Worm (Caenorhabditis elegans): Measurements from ENCODE around the gene B0303.11.

B0303.11 gene

ce11 chrIII:8710310-8710709 lies at the start of gene B0303.11:
Gene B0303.11, minus strand, starts transcription at chrIII:8710410.
- TF ChIP-seq tbx-11 (GFP tag; IDR thresholded peaks at IDR 0.05) = no peak
- no peak for TF ChIP-seq hmg-4 (GFP tag; optimal IDR thresholded peaks at IDR 0.05)
- TF ChIP-seq ama-1 (optimal IDR thresholded peaks at IDR 0.05) = no peak
- no peak for TF ChIP-seq ceh-36 (tag; optimal IDR thresholded peaks at IDR 0.05)
- TF ChIP-seq ets-7 (tag; optimal IDR thresholded peaks at IDR 0.05) = no peak
- TF ChIP-seq sea-1 (GFP tag; conservative IDR thresholded peaks at IDR 0.05) = no peak
- TF ChIP-seq aly-1 (tag; optimal IDR thresholded peaks at IDR 0.05) = no peak
- TF ChIP-seq pes-1 (GFP tag; IDR thresholded peaks at IDR 0.05) = no peak
- TF ChIP-seq scrt-1 (GFP tag; IDR thresholded peaks at IDR 0.05) = no peak
- TF ChIP-seq tbx-37 (GFP tag; conservative IDR thresholded peaks at IDR 0.05) = no peak
- TF ChIP-seq ceh-13 (GFP tag; optimal IDR thresholded peaks at IDR 0.05) = no peak
- TF ChIP-seq flt-1 (GFP tag; IDR thresholded peaks at IDR 0.05) = no peak
- no peak for TF ChIP-seq hmbx-1 (tag; optimal IDR thresholded peaks at IDR 0.05)
- no peak for TF ChIP-seq hnd-1 (tag; optimal IDR thresholded peaks at IDR 0.05)
- TF ChIP-seq tra-4 (tag; optimal IDR thresholded peaks at IDR 0.05) = no peak
- TF ChIP-seq F13C5.2 (tag; optimal IDR thresholded peaks at IDR 0.05) = no peak
- no peak for TF ChIP-seq B0310.2 (tag; optimal IDR thresholded peaks at IDR 0.05)

ce11 chrIII:8754682-8755081 lies 44.5 kb upstream of the B0303.11 start, which contains the start of gene tomm-70:
Gene tomm-70, minus strand, starts transcription at chrIII:8754750.
- TF ChIP-seq ceh-13 (GFP tag; optimal IDR thresholded peaks at IDR 0.05) = no peak
- no peak for TF ChIP-seq hnd-1 (tag; optimal IDR thresholded peaks at IDR 0.05)

DNA sequence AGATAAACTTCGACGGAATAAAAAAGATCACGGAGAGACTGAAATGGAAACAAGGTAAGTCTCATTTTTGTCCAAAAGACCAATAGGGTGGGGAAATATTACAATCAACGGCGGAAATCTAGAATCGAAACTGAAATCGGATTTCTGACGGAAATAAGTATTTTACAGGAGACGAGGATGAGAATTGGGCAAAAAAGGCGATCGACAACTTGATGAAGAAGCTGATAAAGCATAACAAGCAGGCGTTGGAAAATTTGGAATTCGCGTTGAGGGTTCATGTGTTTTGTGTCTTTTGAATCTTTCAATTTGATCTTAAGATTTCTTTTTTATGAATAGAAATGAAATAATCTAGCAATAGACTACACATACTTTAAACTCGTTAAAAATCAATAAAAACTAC lies 40.4 kb upstream of the B0303.11 start, which contains the start of gene ugtp-1:
TSS of gene ugtp-1 (minus strand) at position 101 of the 400 bp plus-strand sequence.
- no peak for TF ChIP-seq hmbx-1 (tag; optimal IDR thresholded peaks at IDR 0.05)

DNA sequence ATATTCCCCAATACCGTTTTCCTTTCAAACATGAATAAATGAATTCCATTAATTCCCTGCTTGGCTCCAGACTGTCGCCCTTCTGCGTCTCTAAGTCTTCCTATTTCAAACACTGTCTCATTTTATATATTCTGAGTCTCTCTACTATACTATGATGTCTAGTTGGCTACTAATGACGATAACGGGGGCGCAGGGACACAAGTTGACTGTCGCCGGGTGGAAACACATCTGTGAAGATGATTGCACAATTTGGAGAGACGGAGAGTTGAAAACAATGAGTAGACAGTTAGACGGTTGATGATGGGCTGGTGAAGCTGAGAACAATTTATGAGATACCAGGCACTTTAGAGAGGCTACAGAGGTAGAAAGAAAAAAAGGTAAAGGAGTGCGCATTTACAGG lies 39.3 kb upstream of the B0303.11 start, which contains the start of gene sma-2:
TSS of gene sma-2 (plus strand) at position 194 of the 400 bp plus-strand sequence.
- TF ChIP-seq B0310.2 (tag; optimal IDR thresholded peaks at IDR 0.05) (no peak), ets-7 (tag; optimal IDR thresholded peaks at IDR 0.05) (no peak)

DNA sequence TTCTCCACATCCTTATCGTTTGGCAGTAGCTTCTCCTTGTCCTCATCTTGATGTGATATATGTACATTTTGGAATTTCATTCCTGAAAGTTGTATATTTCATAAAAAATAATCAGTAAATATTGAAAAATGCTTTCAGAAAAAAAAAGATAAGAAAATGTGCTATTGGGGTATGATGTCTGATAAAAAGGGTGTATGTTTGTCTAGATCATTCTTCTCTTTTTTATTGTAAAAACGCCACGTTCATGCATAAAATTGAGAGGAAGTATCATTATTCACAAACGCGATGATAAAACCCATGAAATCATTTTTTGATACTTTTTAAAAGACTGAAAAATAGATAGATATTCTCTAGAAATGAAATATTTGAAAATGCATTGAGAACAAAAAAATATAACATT lies 38.4 kb upstream of the B0303.11 start:
- TF ChIP-seq tbx-11 (GFP tag; IDR thresholded peaks at IDR 0.05) (no peak), ets-7 (tag; optimal IDR thresholded peaks at IDR 0.05) (no peak), tbx-37 (GFP tag; conservative IDR thresholded peaks at IDR 0.05) (no peak), scrt-1 (GFP tag; IDR thresholded peaks at IDR 0.05) (no peak), hnd-1 (tag; optimal IDR thresholded peaks at IDR 0.05) (no peak), aly-1 (tag; optimal IDR thresholded peaks at IDR 0.05) (no peak), hmbx-1 (tag; optimal IDR thresholded peaks at IDR 0.05) (no peak), pes-1 (GFP tag; IDR thresholded peaks at IDR 0.05) (no peak), ceh-13 (GFP tag; optimal IDR thresholded peaks at IDR 0.05) (no peak), B0310.2 (tag; optimal IDR thresholded peaks at IDR 0.05) (no peak), sea-1 (GFP tag; conservative IDR thresholded peaks at IDR 0.05) (no peak), flt-1 (GFP tag; IDR thresholded peaks at IDR 0.05) (no peak), ama-1 (optimal IDR thresholded peaks at IDR 0.05) (no peak), ceh-36 (tag; optimal IDR thresholded peaks at IDR 0.05) (no peak), hmg-4 (GFP tag; optimal IDR thresholded peaks at IDR 0.05) (no peak)

- TF ChIP-seq ama-1 (optimal IDR thresholded peaks at IDR 0.05) (no peak), ceh-13 (GFP tag; optimal IDR thresholded peaks at IDR 0.05) (no peak), hmg-4 (GFP tag; optimal IDR thresholded peaks at IDR 0.05) (no peak), B0310.2 (tag; optimal IDR thresholded peaks at IDR 0.05) (no peak), ets-7 (tag; optimal IDR thresholded peaks at IDR 0.05) (no peak), sea-1 (GFP tag; conservative IDR thresholded peaks at IDR 0.05) (no peak), flt-1 (GFP tag; IDR thresholded peaks at IDR 0.05) (no peak), tbx-11 (GFP tag; IDR thresholded peaks at IDR 0.05) (no peak), tra-4 (tag; optimal IDR thresholded peaks at IDR 0.05) (no peak), hnd-1 (tag; optimal IDR thresholded peaks at IDR 0.05) (no peak), aly-1 (tag; optimal IDR thresholded peaks at IDR 0.05) (no peak), F13C5.2 (tag; optimal IDR thresholded peaks at IDR 0.05) (no peak), hmbx-1 (tag; optimal IDR thresholded peaks at IDR 0.05) (no peak), ceh-36 (tag; optimal IDR thresholded peaks at IDR 0.05) (no peak), tbx-37 (GFP tag; conservative IDR thresholded peaks at IDR 0.05) (no peak)
These were observed 35.0 kb upstream of the B0303.11 start for ce11 chrIII:8745214-8745613.

- TF ChIP-seq ceh-13 (GFP tag; optimal IDR thresholded peaks at IDR 0.05) (no peak), ceh-36 (tag; optimal IDR thresholded peaks at IDR 0.05) (no peak), hnd-1 (tag; optimal IDR thresholded peaks at IDR 0.05) (no peak), tra-4 (tag; optimal IDR thresholded peaks at IDR 0.05) (no peak), aly-1 (tag; optimal IDR thresholded peaks at IDR 0.05) (no peak), flt-1 (GFP tag; IDR thresholded peaks at IDR 0.05) (no peak)
These were observed 34.6 kb upstream of the B0303.11 start for ce11 chrIII:8744765-8745164.

- TF ChIP-seq sea-1 (GFP tag; conservative IDR thresholded peaks at IDR 0.05) (no peak), flt-1 (GFP tag; IDR thresholded peaks at IDR 0.05) (no peak), B0310.2 (tag; optimal IDR thresholded peaks at IDR 0.05) (no peak), ceh-13 (GFP tag; optimal IDR thresholded peaks at IDR 0.05) (no peak), ets-7 (tag; optimal IDR thresholded peaks at IDR 0.05) (no peak), F13C5.2 (tag; optimal IDR thresholded peaks at IDR 0.05) (no peak), scrt-1 (GFP tag; IDR thresholded peaks at IDR 0.05) (no peak), tbx-37 (GFP tag; conservative IDR thresholded peaks at IDR 0.05) (no peak), pes-1 (GFP tag; IDR thresholded peaks at IDR 0.05) (no peak)
These were observed 33.7 kb upstream of the B0303.11 start, which contains the start of gene ZK370.6 for ce11 chrIII:8743796-8744404. Gene ZK370.6, minus strand, starts transcription at chrIII:8743846.
